Worm (Caenorhabditis elegans) whole organism, L2 larva: ENCODE measurements around the gene mct-5.

Source experiments
- C34F6.9 ChIP-seq: fragments of 150-350 bp; optimal IDR thresholded peaks from 2 replicates; lab custom pipeline; 2014; ENCODE audit warnings: missing biosample characterization, missing genetic modification characterization
- F13H6.1 ChIP-seq: sonication (generic microtip); optimal IDR thresholded peaks from 2 replicates; lab custom pipeline; 2016; ENCODE audit warnings: missing genetic modification characterization, missing compliant biosample characterization
- ZK546.5 ChIP-seq: sonication (generic microtip); optimal IDR thresholded peaks from 2 replicates; lab custom pipeline; 2017; ENCODE audit warnings: missing biosample characterization, missing genetic modification characterization
- alr-1 ChIP-seq: fragments of 150-350 bp; optimal IDR thresholded peaks from 2 replicates; lab custom pipeline; 2014; ENCODE audit warnings: missing biosample characterization, missing genetic modification characterization
- aly-2 ChIP-seq: fragments of 150-350 bp; optimal IDR thresholded peaks from 2 replicates; lab custom pipeline; 2014; ENCODE audit warnings: missing biosample characterization, missing genetic modification characterization
- ama-1 ChIP-seq: fragments of 150-350 bp; optimal IDR thresholded peaks from 2 replicates; lab custom pipeline; 2018; ENCODE audit warnings: inconsistent platforms
- blmp-1 ChIP-seq: sonication (generic microtip); optimal IDR thresholded peaks from 2 replicates; lab custom pipeline; 2017; ENCODE audit warnings: missing genetic modification characterization, mild to moderate bottlenecking, missing compliant biosample characterization, antibody characterized with exemption, moderate library complexity; ENCODE audit not compliant: insufficient read depth
- ceh-16 ChIP-seq: fragments of 150-350 bp; optimal IDR thresholded peaks from 2 replicates; lab custom pipeline; 2014; ENCODE audit warnings: missing biosample characterization, missing genetic modification characterization
- crh-2 ChIP-seq: sonication (generic microtip); optimal IDR thresholded peaks from 2 replicates; lab custom pipeline; 2017; ENCODE audit warnings: missing biosample characterization, missing genetic modification characterization
- egl-27 ChIP-seq: sonication (generic microtip); optimal IDR thresholded peaks from 3 replicates; lab custom pipeline; 2017; ENCODE audit warnings: missing biosample characterization, missing genetic modification reagents, missing genetic modification characterization
- elt-3 ChIP-seq: sonication (generic microtip); optimal IDR thresholded peaks from 2 replicates; lab custom pipeline; 2017; ENCODE audit warnings: missing biosample characterization, missing genetic modification characterization
- fos-1 ChIP-seq: fragments of 150-350 bp; optimal IDR thresholded peaks from 2 replicates; lab custom pipeline; 2014; ENCODE audit warnings: missing biosample characterization, missing genetic modification characterization
- gmeb-1 ChIP-seq: fragments of 150-350 bp; optimal IDR thresholded peaks from 2 replicates; lab custom pipeline; 2014; ENCODE audit warnings: missing biosample characterization, missing genetic modification characterization
- lin-13 ChIP-seq: fragments of 150-350 bp; optimal IDR thresholded peaks from 2 replicates; lab custom pipeline; 2014; ENCODE audit warnings: missing biosample characterization, missing genetic modification reagents, missing genetic modification characterization
- lin-39 ChIP-seq: fragments of 150-350 bp; optimal IDR thresholded peaks from 2 replicates; lab custom pipeline; 2014; ENCODE audit warnings: missing biosample characterization, missing genetic modification reagents, missing genetic modification characterization
- lsy-2 ChIP-seq, 2 experiments: fragments of 150-350 bp in 1 of 2; sonication (generic microtip) in 1 of 2; optimal IDR thresholded peaks; 2 replicates each; lab custom pipeline; 2014 to 2017; ENCODE audit warnings: missing biosample characterization in 2 of 2, missing genetic modification characterization in 2 of 2
- mbf-1 ChIP-seq: sonication (generic microtip); optimal IDR thresholded peaks from 2 replicates; lab custom pipeline; 2017; ENCODE audit warnings: missing biosample characterization, missing genetic modification characterization
- mdl-1 ChIP-seq, 2 experiments: fragments of 150-350 bp in 1 of 2; sonication (generic microtip) in 1 of 2; optimal IDR thresholded peaks; 2 replicates each; lab custom pipeline; 2017; ENCODE audit warnings: missing biosample characterization in 2 of 2, missing genetic modification characterization in 2 of 2
- nhr-10 ChIP-seq: sonication (generic microtip); optimal IDR thresholded peaks from 2 replicates; lab custom pipeline; 2017; ENCODE audit warnings: missing biosample characterization, missing genetic modification characterization
- nhr-11 ChIP-seq: fragments of 150-350 bp; optimal IDR thresholded peaks from 2 replicates; lab custom pipeline; 2014; ENCODE audit warnings: missing biosample characterization, missing genetic modification characterization
- nhr-129 ChIP-seq: fragments of 150-350 bp; optimal IDR thresholded peaks from 2 replicates; lab custom pipeline; 2014; ENCODE audit warnings: missing biosample characterization, missing genetic modification characterization
- nhr-21 ChIP-seq: fragments of 150-350 bp; optimal IDR thresholded peaks from 2 replicates; lab custom pipeline; 2014; ENCODE audit warnings: missing biosample characterization, missing genetic modification characterization
- nhr-23 ChIP-seq: fragments of 150-350 bp; optimal IDR thresholded peaks from 2 replicates; lab custom pipeline; 2014; ENCODE audit warnings: missing biosample characterization, missing genetic modification reagents, missing genetic modification characterization
- nhr-237 ChIP-seq: fragments of 150-350 bp; optimal IDR thresholded peaks from 2 replicates; lab custom pipeline; 2014; ENCODE audit warnings: missing biosample characterization, missing genetic modification characterization
- nhr-25 ChIP-seq: fragments of 150-350 bp; sonication (generic microtip); optimal IDR thresholded peaks from 3 replicates; lab custom pipeline; 2014; ENCODE audit warnings: missing biosample characterization, missing genetic modification characterization
- nhr-6 ChIP-seq: fragments of 150-350 bp; optimal IDR thresholded peaks from 2 replicates; lab custom pipeline; 2014; ENCODE audit warnings: missing biosample characterization, missing genetic modification characterization
- peb-1 ChIP-seq: fragments of 150-350 bp; optimal IDR thresholded peaks from 2 replicates; lab custom pipeline; 2014; ENCODE audit warnings: missing biosample characterization, missing genetic modification characterization
- sem-4 ChIP-seq: fragments of 150-350 bp; optimal IDR thresholded peaks from 2 replicates; lab custom pipeline; 2014; ENCODE audit warnings: missing biosample characterization, missing genetic modification reagents, missing genetic modification characterization
- skn-1 ChIP-seq: sonication (generic microtip); optimal IDR thresholded peaks from 2 replicates; lab custom pipeline; 2017; ENCODE audit warnings: missing biosample characterization, missing genetic modification characterization
- sma-3 ChIP-seq: sonication (generic microtip); optimal IDR thresholded peaks from 2 replicates; lab custom pipeline; 2016; ENCODE audit warnings: missing genetic modification reagents, missing genetic modification characterization, missing compliant biosample characterization
- sma-9 ChIP-seq, 2 experiments: fragments of 150-350 bp in 1 of 2; sonication (generic microtip) in 1 of 2; optimal IDR thresholded peaks; 2 replicates each; lab custom pipeline; 2014 to 2016; ENCODE audit warnings: missing genetic modification characterization in 2 of 2, mild to moderate bottlenecking in 1 of 2, missing biosample characterization in 1 of 2, missing compliant biosample characterization in 1 of 2, missing genetic modification reagents in 1 of 2, moderate library complexity in 1 of 2
- snpc-4 ChIP-seq: fragments of 150-350 bp; optimal IDR thresholded peaks from 2 replicates; lab custom pipeline; 2014; ENCODE audit warnings: missing biosample characterization, missing genetic modification characterization
- unc-55 ChIP-seq: fragments of 150-350 bp; sonication (generic microtip); optimal IDR thresholded peaks from 3 replicates; lab custom pipeline; 2014; ENCODE audit warnings: missing biosample characterization, missing genetic modification reagents, missing genetic modification characterization
- unc-62 ChIP-seq: fragments of 150-350 bp; optimal IDR thresholded peaks from 2 replicates; lab custom pipeline; 2014; ENCODE audit warnings: missing biosample characterization, missing genetic modification reagents, missing genetic modification characterization
- ztf-1 ChIP-seq: fragments of 200-800 bp; sonication (Bioruptor generic); conservative IDR thresholded peaks from 2 replicates; pipeline ENCODE4 v1.3.6; 2022; ENCODE audit warnings: missing genetic modification characterization, missing compliant biosample characterization
- ztf-4 ChIP-seq: fragments of 150-350 bp; optimal IDR thresholded peaks from 2 replicates; lab custom pipeline; 2014; ENCODE audit warnings: missing biosample characterization, missing genetic modification characterization

The mct-5 gene

DNA sequence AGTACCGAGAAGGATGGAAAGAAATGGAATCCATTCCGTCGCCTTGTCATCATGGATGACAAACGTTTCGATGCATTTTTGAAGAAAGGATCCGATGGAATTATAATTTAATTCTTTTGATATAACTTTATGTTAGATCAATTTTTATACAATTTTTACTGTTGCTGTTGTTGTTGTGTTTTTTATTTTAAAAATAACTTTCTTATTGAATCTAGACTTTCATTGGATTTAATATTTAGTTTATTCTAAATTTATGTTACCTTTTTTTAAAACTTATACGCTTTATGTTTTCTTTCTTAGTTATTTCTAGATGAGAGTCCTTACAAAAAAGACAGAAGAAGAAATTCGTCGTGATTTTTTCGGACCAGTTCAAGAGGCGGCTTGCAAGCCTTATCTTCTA is 43.4 kb downstream of the mct-5 start, which contains the start of gene ZK1127.3:
Gene ZK1127.3, plus strand, starts transcription at position 301 of the 400 bp plus-strand sequence.
- TF ChIP-seq sma-9 (GFP tag; optimal IDR thresholded peaks at IDR 0.05; lab: Kevin White, UChicago) (no peak), sma-9 (tag; optimal IDR thresholded peaks at IDR 0.05; lab: Kevin White, UChicago) (no peak), unc-62 (GFP tag; lab: Kevin White, UChicago) (no peak), nhr-21 (tag; lab: Kevin White, UChicago) (no peak), blmp-1 (tag; lab: Kevin White, UChicago) (no peak), nhr-23 (no peak), peb-1 (tag; lab: Kevin White, UChicago) (no peak)

DNA sequence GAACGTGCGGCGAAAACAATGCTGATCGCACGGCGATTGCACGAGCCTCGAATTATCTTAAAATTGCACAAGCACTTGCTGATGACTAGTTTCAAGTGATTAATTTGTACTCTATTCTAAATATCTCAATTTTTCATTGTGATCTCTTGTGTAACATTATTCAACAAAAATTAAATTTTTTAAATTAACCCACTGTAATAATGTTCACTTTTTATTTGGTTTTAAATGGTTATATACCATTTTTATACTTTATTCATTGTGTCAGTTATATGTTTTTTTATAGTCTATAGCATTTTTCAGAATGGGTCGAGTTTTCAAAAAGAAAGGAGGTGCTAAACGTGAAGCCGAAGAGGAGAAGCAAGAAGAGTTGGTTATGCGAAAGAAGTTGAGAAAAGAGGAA is 44.7 kb downstream of the mct-5 start, which contains the start of gene ZK1127.4:
Gene ZK1127.4, plus strand, starts transcription at position 301 of the 400 bp plus-strand sequence.
- TF ChIP-seq lin-39: no peak

DNA sequence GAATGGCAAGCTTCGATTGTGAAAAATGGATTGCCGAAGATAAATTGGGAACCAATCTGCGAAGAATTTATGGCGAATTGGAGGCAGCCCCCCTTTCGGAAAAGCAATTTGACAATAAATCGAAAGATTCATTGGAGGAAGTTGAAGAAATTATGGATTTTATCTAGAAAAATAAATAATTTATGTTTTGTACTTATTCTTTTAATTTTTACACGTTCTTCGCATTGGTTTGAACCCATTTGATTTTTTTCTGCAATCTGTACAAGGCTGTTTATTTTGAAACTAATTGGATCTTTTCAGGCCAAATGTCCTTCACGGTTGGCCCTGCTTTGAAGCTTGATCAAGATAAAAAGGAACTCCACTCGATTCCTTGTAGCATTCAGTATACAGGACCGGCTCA is 45.4 kb downstream of the mct-5 start, which contains the start of gene ZK1127.13:
Gene ZK1127.13, plus strand, starts transcription at position 301 of the 400 bp plus-strand sequence.
- TF ChIP-seq nhr-25 (no peak), ztf-1 (no peak), lin-13 (GFP tag; lab: Kevin White, UChicago) (no peak), nhr-129 (tag; lab: Kevin White, UChicago) (no peak), ama-1 (lab: Kevin White, UChicago) (no peak), mbf-1 (tag; lab: Kevin White, UChicago) (no peak), gmeb-1 (tag; lab: Kevin White, UChicago) (no peak), ztf-4 (tag; lab: Kevin White, UChicago) (no peak), peb-1 (tag; lab: Kevin White, UChicago) (no peak), ZK546.5 (tag; lab: Kevin White, UChicago) (no peak), fos-1 (no peak), nhr-6 (no peak), aly-2 (no peak), unc-55 (GFP tag; lab: Kevin White, UChicago) (no peak), mdl-1 (tag; optimal IDR thresholded peaks at IDR 0.05; lab: Kevin White, UChicago) (no peak), ceh-16 (tag; lab: Kevin White, UChicago) (no peak), nhr-21 (tag; lab: Kevin White, UChicago) (no peak)

DNA sequence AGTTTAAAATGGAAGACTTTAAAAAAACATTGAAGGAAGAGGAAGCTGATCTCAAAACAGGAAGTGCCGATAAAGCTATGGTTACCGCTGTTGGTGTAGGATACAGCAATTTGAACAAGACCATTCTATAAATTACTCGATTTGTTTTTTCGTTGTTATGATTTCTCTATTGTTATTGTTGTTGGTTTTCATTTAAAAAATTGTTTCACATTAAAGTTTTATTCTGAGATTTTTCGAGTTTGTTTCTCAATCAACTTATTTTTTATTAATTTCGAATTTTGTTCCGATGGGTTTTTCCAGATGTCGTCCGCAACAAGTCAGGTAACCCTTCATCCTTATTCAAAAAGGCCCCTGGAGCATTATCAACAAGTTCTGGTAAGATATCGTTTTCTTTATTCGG is 46.6 kb downstream of the mct-5 start, which contains the start of gene ZK1127.12:
Gene ZK1127.12, plus strand, starts transcription at position 301 of the 400 bp plus-strand sequence.
- no peak for TF ChIP-seq unc-62 (GFP tag; lab: Kevin White, UChicago)
- TF ChIP-seq ztf-4 (tag; lab: Kevin White, UChicago): no peak
- TF ChIP-seq C34F6.9 (tag; lab: Kevin White, UChicago): no peak
- no peak for TF ChIP-seq nhr-237 (tag; lab: Kevin White, UChicago)
- no peak for TF ChIP-seq lsy-2 (tag; optimal IDR thresholded peaks at IDR 0.05; lab: Kevin White, UChicago)
- no peak for TF ChIP-seq skn-1 (tag; lab: Kevin White, UChicago)
- TF ChIP-seq snpc-4 (tag; lab: Kevin White, UChicago): no peak
- TF ChIP-seq unc-55 (GFP tag; lab: Kevin White, UChicago): no peak
- no peak for TF ChIP-seq alr-1

DNA sequence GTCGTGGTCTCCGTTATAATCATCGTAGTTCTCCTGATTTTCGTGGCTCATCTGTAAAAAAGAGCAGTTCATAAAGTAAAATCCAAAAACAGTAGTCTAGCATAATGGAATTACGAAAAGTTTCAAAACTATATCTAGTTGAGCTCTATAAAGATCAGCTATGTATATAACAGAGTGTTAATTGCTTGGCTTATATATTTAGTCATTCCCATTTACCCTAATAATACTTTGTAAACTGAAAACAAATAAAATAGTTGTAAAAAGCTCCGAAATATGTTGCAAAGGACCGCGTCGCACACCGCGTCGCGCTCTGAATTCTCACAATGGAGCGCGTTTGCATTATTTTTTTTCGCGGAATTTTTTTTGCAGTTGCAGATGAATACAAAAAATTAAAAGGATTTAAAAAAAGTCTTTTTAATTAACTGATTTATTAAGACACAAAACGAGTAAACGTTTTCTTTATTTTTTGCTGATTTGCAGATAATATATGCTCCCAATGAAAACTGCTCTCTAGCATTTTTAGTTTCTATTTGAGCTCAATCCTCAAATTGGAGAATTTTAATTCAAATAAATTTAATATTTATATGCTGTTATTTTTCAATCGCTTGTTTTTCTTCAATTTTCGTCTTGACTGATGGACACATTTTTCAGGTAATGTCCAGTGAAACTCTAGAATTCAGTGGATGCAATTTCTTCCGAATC is 48.2 kb downstream of the mct-5 start, which contains the start of the genes tcer-1 and ZK1127.5:
Gene tcer-1, minus strand, starts transcription at position 51 of the 702 bp plus-strand sequence.
Gene ZK1127.5, plus strand, starts transcription at position 652 of the 702 bp plus-strand sequence.
- TF ChIP-seq F13H6.1 (tag; lab: Kevin White, UChicago) (peak; percentile 38), ama-1 (lab: Kevin White, UChicago) (no peak), gmeb-1 (tag; lab: Kevin White, UChicago) (peak; percentile 55), unc-62 (GFP tag; lab: Kevin White, UChicago) (no peak), sma-9 (GFP tag; optimal IDR thresholded peaks at IDR 0.05; lab: Kevin White, UChicago) (peak; percentile 4), sma-9 (tag; optimal IDR thresholded peaks at IDR 0.05; lab: Kevin White, UChicago) (no peak), egl-27 (tag; lab: Kevin White, UChicago) (no peak), nhr-10 (tag; lab: Kevin White, UChicago) (no peak), ZK546.5 (tag; lab: Kevin White, UChicago) (no peak), nhr-129 (tag; lab: Kevin White, UChicago) (peak; percentile 44), crh-2 (peak; percentile 32), C34F6.9 (tag; lab: Kevin White, UChicago) (peak; percentile 89), elt-3 (tag; lab: Kevin White, UChicago) (no peak), sma-3 (GFP tag; lab: Kevin White, UChicago) (peak; percentile 28), lin-13 (GFP tag; lab: Kevin White, UChicago) (peak; percentile 44), fos-1 (peak; percentile 1), unc-55 (GFP tag; lab: Kevin White, UChicago) (peak; percentile 69), lsy-2 (tag; optimal IDR thresholded peaks at IDR 0.05; lab: Kevin White, UChicago) (peak in 1 of 2 experiments; percentile 70), nhr-11 (no peak), snpc-4 (tag; lab: Kevin White, UChicago) (peak; percentile 40), blmp-1 (tag; lab: Kevin White, UChicago) (no peak), sem-4 (peak; percentile 41)
